Worm (Caenorhabditis elegans): ENCODE measurements around the gene F13H8.6.

Gene F13H8.6

ce11 chrII:6250782-6251461 lies 35.8 kb downstream of the F13H8.6 start, which contains the start of gene phb-2 (continued):
- no peak for TF ChIP-seq ceh-16 (tag; optimal IDR thresholded peaks at IDR 0.05)
- TF ChIP-seq ZK546.5 (tag; optimal IDR thresholded peaks at IDR 0.05): no peak
- TF ChIP-seq egl-27 (tag; optimal IDR thresholded peaks at IDR 0.05): peak; percentile 8
- no peak for TF ChIP-seq sea-2 (GFP tag; optimal IDR thresholded peaks at IDR 0.05)
- TF ChIP-seq lin-39 (tag; optimal IDR thresholded peaks at IDR 0.05): peak; percentile 91

DNA sequence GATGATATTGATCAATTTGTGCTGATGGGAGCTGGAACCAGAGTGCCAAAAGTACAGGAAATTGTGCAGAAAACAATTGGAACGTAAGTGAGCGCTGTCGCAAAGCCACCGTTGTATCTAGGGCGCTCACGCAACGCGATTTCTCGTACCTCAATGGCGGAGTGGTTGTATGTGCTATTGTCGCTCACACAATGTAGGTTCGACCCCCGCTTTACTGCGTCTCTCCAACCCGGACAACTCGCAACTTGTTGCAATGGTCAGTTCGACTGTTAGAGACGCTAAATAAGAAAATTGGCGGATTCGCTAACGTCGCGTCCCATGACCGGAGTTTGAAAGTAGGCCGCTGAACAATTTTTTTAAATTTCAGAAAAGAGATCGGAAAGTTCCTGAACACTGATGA lies 38.3 kb downstream of the F13H8.6 start:
- TF ChIP-seq fkh-10 (GFP tag; optimal IDR thresholded peaks at IDR 0.05) (no peak), elt-2 (tag; optimal IDR thresholded peaks at IDR 0.05) (peak; percentile 21), ztf-4 (tag; optimal IDR thresholded peaks at IDR 0.05) (no peak), mdl-1 (tag; optimal IDR thresholded peaks at IDR 0.05) (no peak), lin-39 (tag; optimal IDR thresholded peaks at IDR 0.05) (peak; percentile 82), lin-15B (tag; optimal IDR thresholded peaks at IDR 0.05) (peak; percentile 2), nhr-23 (tag; optimal IDR thresholded peaks at IDR 0.05) (peak; percentile 59), tbx-2 (tag; optimal IDR thresholded peaks at IDR 0.05) (peak; percentile 19), nfya-1 (tag; optimal IDR thresholded peaks at IDR 0.05; ENCODE audit: insufficient read depth) (peak; percentile 59), nhr-25 (tag; optimal IDR thresholded peaks at IDR 0.05) (peak; percentile 18), pha-4 (tag; optimal IDR thresholded peaks at IDR 0.05) (peak; percentile 85), unc-39 (tag; optimal IDR thresholded peaks at IDR 0.05) (no peak), hmg-11 (tag; optimal IDR thresholded peaks at IDR 0.05) (peak; percentile 22), pqm-1 (tag; optimal IDR thresholded peaks at IDR 0.05) (peak; percentile 24), nhr-43 (tag; optimal IDR thresholded peaks at IDR 0.05; ENCODE audit: poor library complexity, severe bottlenecking) (peak; percentile 70)

ce11 chrII:6248029-6248428 lies 38.7 kb downstream of the F13H8.6 start:
- no peak for TF ChIP-seq ceh-28 (tag; optimal IDR thresholded peaks at IDR 0.05)
- TF ChIP-seq tbx-2 (tag; optimal IDR thresholded peaks at IDR 0.05): no peak
- no peak for TF ChIP-seq ZK546.5 (tag; optimal IDR thresholded peaks at IDR 0.05)
- no peak for TF ChIP-seq pha-4 (tag; optimal IDR thresholded peaks at IDR 0.05)

DNA sequence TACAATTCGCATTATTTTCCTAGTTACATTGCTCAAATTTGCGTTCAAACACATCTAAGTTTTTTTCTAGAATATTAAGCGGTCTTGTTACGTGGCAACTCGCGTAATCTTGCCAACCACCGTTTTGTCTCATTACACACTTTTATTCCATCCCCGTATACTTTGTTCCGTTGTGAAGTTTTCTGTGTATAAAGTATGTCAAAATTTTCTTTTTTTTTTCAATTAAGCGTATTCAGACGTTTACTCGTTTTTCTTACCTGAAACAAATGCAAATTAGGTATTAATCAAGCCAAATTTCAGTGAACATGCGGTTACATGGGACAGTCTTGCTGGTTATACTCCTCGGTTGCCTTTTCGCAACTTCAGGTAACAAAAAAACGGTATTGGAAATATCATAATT lies 39.8 kb downstream of the F13H8.6 start, which contains the start of gene T24H7.2:
T24H7.2 (plus strand) TSS at position 301 of the 400 bp plus-strand sequence.
- TF ChIP-seq tbx-2 (tag; optimal IDR thresholded peaks at IDR 0.05): no peak
- no peak for TF ChIP-seq elt-1 (tag; optimal IDR thresholded peaks at IDR 0.05)
- TF ChIP-seq jun-1 (tag; optimal IDR thresholded peaks at IDR 0.05): no peak
- TF ChIP-seq ceh-28 (tag; optimal IDR thresholded peaks at IDR 0.05): no peak
- no peak for TF ChIP-seq nhr-28 (tag; optimal IDR thresholded peaks at IDR 0.05)
- TF ChIP-seq eor-1 (tag; optimal IDR thresholded peaks at IDR 0.05): no peak
- no peak for TF ChIP-seq lin-15B (tag; optimal IDR thresholded peaks at IDR 0.05)
- TF ChIP-seq nhr-23 (tag; optimal IDR thresholded peaks at IDR 0.05): no peak
- no peak for TF ChIP-seq snpc-4 (tag; optimal IDR thresholded peaks at IDR 0.05)
- no peak for TF ChIP-seq mdl-1 (tag; optimal IDR thresholded peaks at IDR 0.05)
- TF ChIP-seq lsy-12 (tag; optimal IDR thresholded peaks at IDR 0.05): no peak
- no peak for TF ChIP-seq ZK546.5 (tag; optimal IDR thresholded peaks at IDR 0.05)
- TF ChIP-seq ceh-82 (tag; optimal IDR thresholded peaks at IDR 0.05): no peak
- no peak for TF ChIP-seq unc-62 (GFP tag; optimal IDR thresholded peaks at IDR 0.05)

DNA sequence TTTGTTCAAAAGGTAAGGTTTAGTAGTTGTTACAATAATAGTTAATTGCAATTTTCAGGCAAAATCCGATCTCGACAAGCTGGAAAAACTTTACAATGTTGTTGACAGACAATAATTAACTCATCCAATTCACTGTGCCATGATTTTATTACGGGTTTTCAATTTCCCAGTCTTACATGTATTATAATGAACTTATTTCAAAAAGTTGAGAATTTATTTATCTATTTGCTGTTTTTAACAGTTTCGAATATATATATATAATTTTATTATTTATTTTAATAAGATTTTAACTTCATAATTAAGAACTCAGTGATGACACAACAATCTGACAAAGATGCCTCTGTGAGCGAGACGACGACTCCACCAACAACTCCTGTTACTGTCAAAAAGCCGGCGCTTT lies 40.7 kb downstream of the F13H8.6 start, which contains the start of gene lelo-1:
lelo-1 (plus strand) TSS at position 301 of the 400 bp plus-strand sequence.
- no peak for TF ChIP-seq zag-1 (tag; optimal IDR thresholded peaks at IDR 0.05)
- TF ChIP-seq elt-2 (tag; optimal IDR thresholded peaks at IDR 0.05): no peak
- no peak for TF ChIP-seq ceh-16 (tag; optimal IDR thresholded peaks at IDR 0.05)
- TF ChIP-seq nhr-237 (tag; optimal IDR thresholded peaks at IDR 0.05): no peak
- no peak for TF ChIP-seq hmg-11 (tag; optimal IDR thresholded peaks at IDR 0.05)
- TF ChIP-seq fos-1 (tag; optimal IDR thresholded peaks at IDR 0.05): no peak
- TF ChIP-seq ZK546.5 (tag; optimal IDR thresholded peaks at IDR 0.05): no peak
- TF ChIP-seq daf-12 (tag; optimal IDR thresholded peaks at IDR 0.05): no peak
- no peak for TF ChIP-seq eor-1 (tag; optimal IDR thresholded peaks at IDR 0.05)
- TF ChIP-seq lin-39 (tag; optimal IDR thresholded peaks at IDR 0.05): no peak
- no peak for TF ChIP-seq tbx-2 (tag; optimal IDR thresholded peaks at IDR 0.05)
- no peak for TF ChIP-seq unc-39 (tag; optimal IDR thresholded peaks at IDR 0.05)
- TF ChIP-seq mml-1 (tag; optimal IDR thresholded peaks at IDR 0.05): no peak
- no peak for TF ChIP-seq ceh-82 (tag; optimal IDR thresholded peaks at IDR 0.05)
- TF ChIP-seq sea-2 (GFP tag; optimal IDR thresholded peaks at IDR 0.05): no peak
- no peak for TF ChIP-seq nhr-11 (tag; optimal IDR thresholded peaks at IDR 0.05)
- no peak for TF ChIP-seq unc-62 (GFP tag; optimal IDR thresholded peaks at IDR 0.05)
- no peak for TF ChIP-seq R02D3.7 (tag; optimal IDR thresholded peaks at IDR 0.05)
- no peak for TF ChIP-seq nhr-76 (tag; optimal IDR thresholded peaks at IDR 0.05)

All from whole organism, L3 larva.